Fruit fly (Drosophila melanogaster) whole organism, embryonic: ENCODE data around the gene nSMase.

ENCODE experiments used
- BtbVII ChIP-seq: fragments of 200-800 bp; sonication (Bioruptor generic); optimal IDR thresholded peaks from 3 replicates; lab custom pipeline; 2017; ENCODE audit warnings: missing biosample characterization, mild to moderate bottlenecking, missing genetic modification characterization
- CG10543 ChIP-seq: fragments of 200-800 bp; sonication (Bioruptor generic); optimal IDR thresholded peaks from 3 replicates; lab custom pipeline; 2017; ENCODE audit warnings: missing biosample characterization, mild to moderate bottlenecking, missing genetic modification characterization, moderate library complexity
- CG14441 ChIP-seq: fragments of 200-800 bp; sonication (Bioruptor generic); IDR thresholded peaks from 2 replicates; pipeline ENCODE4 v1.3.6; 2022; ENCODE audit warnings: missing biosample characterization, missing genetic modification characterization
- CG17829 ChIP-seq: fragments of 200-800 bp; optimal IDR thresholded peaks from 2 replicates; lab custom pipeline; 2019; ENCODE audit warnings: missing biosample characterization, mild to moderate bottlenecking, missing genetic modification characterization, moderate library complexity
- CG4424 ChIP-seq: fragments of 200-800 bp; sonication (Bioruptor generic); optimal IDR thresholded peaks from 3 replicates; lab custom pipeline; 2016; ENCODE audit warnings: missing biosample characterization, missing genetic modification characterization
- CG6854 ChIP-seq: fragments of 200-800 bp; sonication (Bioruptor generic); optimal IDR thresholded peaks from 3 replicates; lab custom pipeline; 2017; ENCODE audit warnings: missing biosample characterization, mild to moderate bottlenecking, missing genetic modification characterization
- CG9727 ChIP-seq: fragments of 200-800 bp; sonication (Bioruptor generic); optimal IDR thresholded peaks from 3 replicates; lab custom pipeline; 2017; ENCODE audit warnings: missing biosample characterization, mild to moderate bottlenecking, missing genetic modification characterization
- NC2α ChIP-seq: fragments of 200-800 bp; sonication (Bioruptor generic); optimal IDR thresholded peaks from 2 replicates; lab custom pipeline; 2016; ENCODE audit warnings: missing biosample characterization, missing genetic modification characterization
- esg ChIP-seq: fragments of 200-800 bp; sonication (Bioruptor generic); conservative IDR thresholded peaks from 2 replicates; pipeline ENCODE4 v1.3.6; 2022; ENCODE audit warnings: missing biosample characterization, missing genetic modification characterization
- gfzf ChIP-seq: fragments of 200-800 bp; sonication (Bioruptor generic); optimal IDR thresholded peaks from 2 replicates; lab custom pipeline; 2016; ENCODE audit warnings: missing biosample characterization, mild to moderate bottlenecking, missing genetic modification characterization, moderate library complexity
- gsb ChIP-seq: fragments of 200-800 bp; sonication (Bioruptor generic); IDR thresholded peaks from 2 replicates; pipeline ENCODE4 v1.3.6; 2022; ENCODE audit warnings: missing biosample characterization, missing genetic modification characterization
- kay ChIP-seq: fragments of 200-800 bp; sonication (Bioruptor generic); optimal IDR thresholded peaks from 2 replicates; lab custom pipeline; 2016; ENCODE audit warnings: missing biosample characterization, missing genetic modification characterization
- pros ChIP-seq: fragments of 200-800 bp; sonication (Bioruptor generic); optimal IDR thresholded peaks from 3 replicates; lab custom pipeline; 2019; ENCODE audit warnings: missing biosample characterization, mild to moderate bottlenecking, missing genetic modification characterization, moderate library complexity
- ssp ChIP-seq: fragments of 200-800 bp; sonication (Bioruptor generic); IDR thresholded peaks from 2 replicates; pipeline ENCODE4 v1.3.6; 2022; ENCODE audit warnings: missing biosample characterization, missing genetic modification characterization

- TF ChIP-seq CG10543 (GFP tag; lab: Kevin White, UChicago) (no peak), kay (GFP tag; lab: Kevin White, UChicago) (no peak), gfzf (no peak), pros (GFP tag; lab: Kevin White, UChicago) (no peak), CG9727 (GFP tag; lab: Kevin White, UChicago) (no peak), CG17829 (tag; lab: Kevin White, UChicago) (no peak), gsb (no peak), esg (GFP tag; lab: Robert Waterston, UW) (no peak), ssp (GFP tag; lab: Robert Waterston, UW) (no peak), CG4424 (GFP tag; lab: Kevin White, UChicago) (no peak), CG14441 (GFP tag; lab: Robert Waterston, UW) (no peak), NC2α (no peak), CG6854 (GFP tag; lab: Kevin White, UChicago) (no peak), BtbVII (GFP tag; lab: Kevin White, UChicago) (no peak)
Measured at dm6 chr3L:3187263-3187662, 31.7 kb upstream of the nSMase start, which contains the start of gene CG14957.
